Worm (Caenorhabditis elegans) whole organism, young adult: ENCODE measurements around the gene Y44A6D.7.

Experiments
- ZK185.1 ChIP-seq: sonication (generic microtip); optimal IDR thresholded peaks from 2 replicates; lab custom pipeline; 2016; ENCODE audit warnings: mild to moderate bottlenecking, missing genetic modification characterization, missing compliant biosample characterization; ENCODE audit not compliant: poor library complexity, severe bottlenecking
- dpl-1 ChIP-seq: fragments of 150-350 bp; optimal IDR thresholded peaks from 2 replicates; lab custom pipeline; 2014; ENCODE audit warnings: missing biosample characterization, missing genetic modification reagents, missing genetic modification characterization
- lin-54 ChIP-seq: fragments of 200-800 bp; sonication (Bioruptor generic); optimal IDR thresholded peaks from 2 replicates; lab custom pipeline; 2018; ENCODE audit warnings: mild to moderate bottlenecking, missing genetic modification characterization, missing compliant biosample characterization
- madf-8 ChIP-seq: fragments of 200-800 bp; sonication (Bioruptor generic); conservative IDR thresholded peaks from 2 replicates; pipeline ENCODE4 v1.3.6; 2022; ENCODE audit warnings: missing genetic modification reagents, missing genetic modification characterization, missing compliant biosample characterization
- snpc-4 ChIP-seq, 5 experiments: fragments of 150-350 bp in 1 of 5; sonication (generic microtip) in 4 of 5; optimal IDR thresholded peaks; 2 replicates each; lab custom pipeline; 2014 to 2018; ENCODE audit warnings: missing genetic modification characterization in 5 of 5, missing biosample characterization in 3 of 5, antibody characterized with exemption in 2 of 5, mild to moderate bottlenecking in 2 of 5, missing compliant biosample characterization in 2 of 5, missing genotype in 2 of 5, moderate library complexity in 2 of 5, missing genetic modification reagents in 1 of 5

ce11 chrV:20851847-20852386 lies 37.4 kb downstream of the Y44A6D.7 start, which contains the start of gene ndua-1:
- TF ChIP-seq ZK185.1 (tag; lab: Kevin White, UChicago) (peak; percentile 20), lin-54 (GFP tag; lab: Kevin White, UChicago) (no peak), snpc-4 (GFP tag; optimal IDR thresholded peaks at IDR 0.05; lab: Kevin White, UChicago) (no peak), snpc-4 (tag; optimal IDR thresholded peaks at IDR 0.05; lab: Kevin White, UChicago) (no peak), dpl-1 (GFP tag; lab: Kevin White, UChicago) (no peak), madf-8 (GFP tag; lab: Robert Waterston, UW) (no peak)
